Fruit fly (Drosophila melanogaster) whole organism, embryonic: ENCODE results near the gene CG10226.

Experiments used
- Ada2b ChIP-seq: fragments of 200-800 bp; sonication (Bioruptor generic); IDR thresholded peaks from 2 replicates; pipeline ENCODE4 v1.3.6; 2022; ENCODE audit warnings: missing biosample characterization, missing genetic modification characterization
- Atf-2 ChIP-seq: fragments of 200-800 bp; sonication (Bioruptor generic); optimal IDR thresholded peaks from 2 replicates; lab custom pipeline; 2016; ENCODE audit warnings: missing biosample characterization, missing genetic modification characterization
- Bdp1 ChIP-seq: fragments of 200-800 bp; sonication (Bioruptor generic); optimal IDR thresholded peaks from 3 replicates; lab custom pipeline; 2016; ENCODE audit warnings: missing biosample characterization, missing genetic modification characterization
- Blimp-1 ChIP-seq: fragments of 200-800 bp; sonication (Bioruptor generic); optimal IDR thresholded peaks from 3 replicates; lab custom pipeline; 2018; ENCODE audit warnings: missing biosample characterization, missing genetic modification characterization, mild to moderate bottlenecking, moderate library complexity, missing genetic modification reagents
- CG10209 ChIP-seq: fragments of 200-800 bp; sonication (Bioruptor generic); optimal IDR thresholded peaks from 3 replicates; lab custom pipeline; 2017; ENCODE audit warnings: missing biosample characterization, mild to moderate bottlenecking, missing genetic modification characterization, missing genetic modification reagents
- CG10462 ChIP-seq: fragments of 200-800 bp; sonication (Bioruptor generic); optimal IDR thresholded peaks from 2 replicates; lab custom pipeline; 2016; ENCODE audit warnings: missing biosample characterization, missing genetic modification characterization
- CG10565 ChIP-seq: fragments of 200-800 bp; sonication (Bioruptor generic); optimal IDR thresholded peaks from 3 replicates; lab custom pipeline; 2016; ENCODE audit warnings: missing biosample characterization, mild to moderate bottlenecking, missing genetic modification characterization
- CG11247 ChIP-seq: fragments of 200-800 bp; sonication (Bioruptor generic); IDR thresholded peaks from 2 replicates; pipeline ENCODE4 v1.3.6; 2022; ENCODE audit warnings: missing biosample characterization, missing genetic modification characterization
- CG12391 ChIP-seq: fragments of 200-800 bp; sonication (Bioruptor generic); optimal IDR thresholded peaks from 3 replicates; lab custom pipeline; 2018; ENCODE audit warnings: missing biosample characterization, mild to moderate bottlenecking, missing genetic modification characterization, moderate library complexity
- CG12659 ChIP-seq: fragments of 200-800 bp; sonication (Bioruptor generic); optimal IDR thresholded peaks from 3 replicates; lab custom pipeline; 2017; ENCODE audit warnings: mild to moderate bottlenecking, missing biosample characterization, missing genetic modification reagents, missing genetic modification characterization
- CG13624 ChIP-seq: fragments of 200-800 bp; sonication (Bioruptor generic); optimal IDR thresholded peaks from 2 replicates; lab custom pipeline; 2016; ENCODE audit warnings: missing biosample characterization, missing genetic modification characterization
- CG15011 ChIP-seq: fragments of 200-800 bp; sonication (Bioruptor generic); optimal IDR thresholded peaks from 3 replicates; lab custom pipeline; 2018; ENCODE audit warnings: missing biosample characterization, mild to moderate bottlenecking, missing genetic modification characterization
- CG16863 ChIP-seq: fragments of 200-800 bp; sonication (Bioruptor generic); optimal IDR thresholded peaks from 3 replicates; lab custom pipeline; 2016; ENCODE audit warnings: missing biosample characterization, missing genetic modification characterization
- CG17186 ChIP-seq: fragments of 200-800 bp; sonication (Bioruptor generic); optimal IDR thresholded peaks from 3 replicates; lab custom pipeline; 2017; ENCODE audit warnings: missing biosample characterization, missing genetic modification reagents, missing genetic modification characterization
- CG17912 ChIP-seq: fragments of 200-800 bp; sonication (Bioruptor generic); optimal IDR thresholded peaks from 2 replicates; lab custom pipeline; 2018; ENCODE audit warnings: missing biosample characterization, mild to moderate bottlenecking, missing genetic modification characterization
- CG1832 ChIP-seq: fragments of 200-800 bp; sonication (Bioruptor generic); optimal IDR thresholded peaks from 2 replicates; lab custom pipeline; 2017; ENCODE audit warnings: missing biosample characterization, mild to moderate bottlenecking, missing genetic modification characterization, inconsistent platforms
- CG18619 ChIP-seq: fragments of 200-800 bp; sonication (Bioruptor generic); optimal IDR thresholded peaks from 3 replicates; lab custom pipeline; 2017; ENCODE audit warnings: missing biosample characterization, mild to moderate bottlenecking, missing genetic modification characterization
- CG2199 ChIP-seq: fragments of 200-800 bp; sonication (Bioruptor generic); IDR thresholded peaks from 3 replicates; pipeline ENCODE4 v1.3.6; 2022; ENCODE audit warnings: missing biosample characterization, missing genetic modification characterization
- CG2712 ChIP-seq: fragments of 200-800 bp; optimal IDR thresholded peaks from 3 replicates; lab custom pipeline; 2019; ENCODE audit warnings: missing biosample characterization, mild to moderate bottlenecking, missing genetic modification characterization, moderate library complexity
- CG30403 ChIP-seq: fragments of 200-800 bp; sonication (Bioruptor generic); optimal IDR thresholded peaks from 3 replicates; lab custom pipeline; 2016; ENCODE audit warnings: missing biosample characterization, missing genetic modification characterization
- CG4707 ChIP-seq: fragments of 200-800 bp; sonication (Bioruptor generic); optimal IDR thresholded peaks from 2 replicates; lab custom pipeline; 2018; ENCODE audit warnings: missing biosample characterization, mild to moderate bottlenecking, missing genetic modification characterization, moderate library complexity
- CG4854 ChIP-seq: fragments of 200-800 bp; sonication (Bioruptor generic); optimal IDR thresholded peaks from 2 replicates; lab custom pipeline; 2016; ENCODE audit warnings: missing biosample characterization, missing genetic modification characterization, inconsistent platforms
- CG6654 ChIP-seq: fragments of 200-800 bp; sonication (Bioruptor generic); optimal IDR thresholded peaks from 2 replicates; lab custom pipeline; 2017; ENCODE audit warnings: missing biosample characterization, mild to moderate bottlenecking, missing genetic modification characterization
- CG6791 ChIP-seq: fragments of 200-800 bp; sonication (Bioruptor generic); IDR thresholded peaks from 3 replicates; pipeline ENCODE4 v1.3.6; 2022; ENCODE audit warnings: missing biosample characterization, missing genetic modification characterization; ENCODE audit not compliant: partially characterized antibody
- CG7745 ChIP-seq: fragments of 200-800 bp; sonication (Bioruptor generic); optimal IDR thresholded peaks from 2 replicates; lab custom pipeline; 2018; ENCODE audit warnings: missing biosample characterization, mild to moderate bottlenecking, missing genetic modification characterization, moderate library complexity
- CG8388 ChIP-seq: fragments of 200-800 bp; sonication (Bioruptor generic); optimal IDR thresholded peaks from 2 replicates; lab custom pipeline; 2019; ENCODE audit warnings: missing biosample characterization, mild to moderate bottlenecking, missing genetic modification characterization, moderate library complexity
- CG9876 ChIP-seq: fragments of 200-800 bp; sonication (Bioruptor generic); optimal IDR thresholded peaks from 2 replicates; lab custom pipeline; 2016; ENCODE audit warnings: missing biosample characterization, missing genetic modification characterization
- CrebB ChIP-seq: fragments of 200-800 bp; sonication (Bioruptor generic); optimal IDR thresholded peaks from 3 replicates; lab custom pipeline; 2018; ENCODE audit warnings: missing biosample characterization, mild to moderate bottlenecking, missing genetic modification characterization
- Dek ChIP-seq: fragments of 200-800 bp; sonication (Bioruptor generic); optimal IDR thresholded peaks from 3 replicates; lab custom pipeline; 2019; ENCODE audit warnings: missing biosample characterization, mild to moderate bottlenecking, missing genetic modification characterization, moderate library complexity
- Dll ChIP-seq: fragments of 200-800 bp; sonication (Bioruptor generic); IDR thresholded peaks from 4 replicates; pipeline ENCODE4 v1.3.6; 2022; ENCODE audit warnings: missing biosample characterization, missing genetic modification characterization; ENCODE audit not compliant: partially characterized antibody
- E2f1 ChIP-seq: fragments of 200-800 bp; sonication (Bioruptor generic); IDR thresholded peaks from 2 replicates; pipeline ENCODE4 v1.3.6; 2022; ENCODE audit warnings: missing biosample characterization, missing genetic modification characterization
- E2f2 ChIP-seq: fragments of 200-800 bp; sonication (Bioruptor generic); IDR thresholded peaks from 2 replicates; pipeline ENCODE4 v1.3.6; 2022; ENCODE audit warnings: missing biosample characterization, missing genetic modification characterization
- Ets65A ChIP-seq: fragments of 200-800 bp; sonication (Bioruptor generic); peaks from one replicate; lab custom pipeline; 2016; ENCODE audit warnings: missing biosample characterization, missing genetic modification characterization
- HmgZ ChIP-seq: fragments of 200-800 bp; sonication (Bioruptor generic); optimal IDR thresholded peaks from 2 replicates; lab custom pipeline; 2018; ENCODE audit warnings: missing biosample characterization, mild to moderate bottlenecking, missing genetic modification characterization
- Lim3 ChIP-seq: fragments of 200-800 bp; sonication (Bioruptor generic); IDR thresholded peaks from 2 replicates; pipeline ENCODE4 v1.3.6; 2022; ENCODE audit warnings: missing biosample characterization, missing genetic modification characterization
- Nf-YB ChIP-seq: fragments of 200-800 bp; sonication (Bioruptor generic); optimal IDR thresholded peaks from 3 replicates; lab custom pipeline; 2019; ENCODE audit warnings: missing biosample characterization, mild to moderate bottlenecking, missing genetic modification characterization, moderate library complexity
- Sry-β ChIP-seq: fragments of 200-800 bp; sonication (Bioruptor generic); optimal IDR thresholded peaks from 2 replicates; lab custom pipeline; 2018; ENCODE audit warnings: missing biosample characterization, mild to moderate bottlenecking, missing genetic modification characterization, moderate library complexity
- Ssrp ChIP-seq: fragments of 200-800 bp; sonication (Bioruptor generic); optimal IDR thresholded peaks from 2 replicates; lab custom pipeline; 2018; ENCODE audit warnings: missing biosample characterization, mild to moderate bottlenecking, missing genetic modification characterization, moderate library complexity
- al ChIP-seq: fragments of 200-800 bp; sonication (Bioruptor generic); IDR thresholded peaks from 2 replicates; pipeline ENCODE4 v1.3.6; 2022; ENCODE audit warnings: missing biosample characterization, missing genetic modification characterization
- ase ChIP-seq: fragments of 200-800 bp; sonication (Bioruptor generic); IDR thresholded peaks from 3 replicates; pipeline ENCODE4 v1.3.6; 2022; ENCODE audit warnings: missing biosample characterization, missing genetic modification characterization
- br ChIP-seq: fragments of >200 bp; optimal IDR thresholded peaks from 2 replicates; lab custom pipeline; 2017
- btn ChIP-seq: fragments of 200-800 bp; sonication (Bioruptor generic); optimal IDR thresholded peaks from 2 replicates; lab custom pipeline; 2016; ENCODE audit warnings: missing biosample characterization, missing genetic modification characterization
- chinmo ChIP-seq: fragments of 200-800 bp; sonication (Bioruptor generic); IDR thresholded peaks from 4 replicates; pipeline ENCODE4 v1.3.6; 2022; ENCODE audit warnings: missing biosample characterization, missing genetic modification characterization; ENCODE audit not compliant: partially characterized antibody
- hbn ChIP-seq: fragments of 200-800 bp; sonication (Bioruptor generic); IDR thresholded peaks from 2 replicates; pipeline ENCODE4 v1.3.6; 2022; ENCODE audit warnings: missing biosample characterization, missing genetic modification characterization; ENCODE audit not compliant: partially characterized antibody
- knrl ChIP-seq: fragments of 200-800 bp; sonication (Bioruptor generic); IDR thresholded peaks from 3 replicates; pipeline ENCODE4 v1.3.6; 2022; ENCODE audit warnings: missing biosample characterization, missing genetic modification characterization; ENCODE audit not compliant: partially characterized antibody
- prd ChIP-seq, 3 experiments: fragments of >200 bp in 2 of 3; fragments of 200-800 bp in 1 of 3; sonication (Bioruptor generic) in 1 of 3; optimal IDR thresholded peaks in 2 of 3; IDR thresholded peaks in 1 of 3; 2 replicates in 2 of 3; 3 replicates in 1 of 3; pipeline versions ENCODE4 v1.3.6 to Lab custom; 2017 to 2022; ENCODE audit warnings: missing biosample characterization in 1 of 3, missing genetic modification characterization in 1 of 3
- pzg ChIP-seq: fragments of 200-800 bp; sonication (Bioruptor generic); optimal IDR thresholded peaks from 3 replicates; lab custom pipeline; 2018; ENCODE audit warnings: missing biosample characterization, mild to moderate bottlenecking, missing genetic modification characterization, moderate library complexity
- tx ChIP-seq: fragments of 200-800 bp; sonication (Bioruptor generic); optimal IDR thresholded peaks from 2 replicates; lab custom pipeline; 2016; ENCODE audit warnings: missing biosample characterization, missing genetic modification characterization
- zen2 ChIP-seq: fragments of 200-800 bp; sonication (Bioruptor generic); IDR thresholded peaks from 3 replicates; pipeline ENCODE4 v1.3.6; 2022; ENCODE audit warnings: missing biosample characterization, missing genetic modification characterization; ENCODE audit not compliant: partially characterized antibody
- zfh2 ChIP-seq: fragments of 200-800 bp; sonication (Bioruptor generic); optimal IDR thresholded peaks from 2 replicates; lab custom pipeline; 2016; ENCODE audit warnings: missing biosample characterization, missing genetic modification characterization

The CG10226 gene

dm6 chr3L:6217212-6217611 is 22.7 kb downstream of the CG10226 start (continued):
- TF ChIP-seq CG16863 (GFP tag; lab: Kevin White, UChicago) (peak; percentile 53), br (lab: Kevin White, UChicago) (no peak), prd (optimal IDR thresholded peaks at IDR 0.05; lab: Kevin White, UChicago) (no peak), prd (GFP tag; IDR thresholded peaks at IDR 0.05; lab: Robert Waterston, UW) (peak; percentile 64; the same call in 2 of the 3 replicates), CG4707 (peak; percentile 45), CrebB (tag; lab: Kevin White, UChicago) (no peak), CG30403 (GFP tag; lab: Kevin White, UChicago) (peak; percentile 75), al (GFP tag; lab: Robert Waterston, UW) (no peak), Bdp1 (no peak), CG2712 (tag; lab: Kevin White, UChicago) (peak; percentile 92), CG2199 (GFP tag; lab: Robert Waterston, UW) (no peak), zen2 (GFP tag; lab: Robert Waterston, UW) (no peak), Ssrp (tag; lab: Kevin White, UChicago) (peak; percentile 83), Ets65A (GFP tag; lab: Kevin White, UChicago) (peak; percentile 51), CG11247 (no peak; the same call in 1 of the 2 replicates), tx (GFP tag; lab: Kevin White, UChicago) (no peak), HmgZ (tag; lab: Kevin White, UChicago) (peak; percentile 22), CG15011 (GFP tag; lab: Kevin White, UChicago) (peak; percentile 8), CG18619 (peak; percentile 27), E2f1 (GFP tag; lab: Robert Waterston, UW) (peak; percentile 73), CG4854 (GFP tag; lab: Kevin White, UChicago) (peak; percentile 2), CG9876 (GFP tag; lab: Kevin White, UChicago) (no peak), Dll (GFP tag; lab: Robert Waterston, UW) (no peak), CG17186 (no peak), Ada2b (GFP tag; lab: Robert Waterston, UW) (peak; percentile 39; the same call in 1 of the 2 replicates), CG12391 (peak; percentile 89), Lim3 (no peak), CG8388 (peak; percentile 88), CG13624 (GFP tag; lab: Kevin White, UChicago) (no peak), ase (GFP tag; lab: Robert Waterston, UW) (0 out of 3 replicates have a peak, but pooled peaks have one; percentile 29), Atf-2 (GFP tag; lab: Kevin White, UChicago) (peak; percentile 67), CG6791 (no peak), Nf-YB (GFP tag; lab: Kevin White, UChicago) (peak; percentile 41), knrl (no peak), CG17912 (GFP tag; lab: Kevin White, UChicago) (no peak), CG1832 (GFP tag; lab: Kevin White, UChicago) (no peak), CG12659 (GFP tag; lab: Kevin White, UChicago) (peak; percentile 41), CG10462 (GFP tag; lab: Kevin White, UChicago) (peak; percentile 24), CG10209 (peak; percentile 13), zfh2 (GFP tag; lab: Kevin White, UChicago) (no peak), Sry-β (GFP tag; lab: Kevin White, UChicago) (no peak), E2f2 (GFP tag; lab: Robert Waterston, UW) (peak; percentile 32; the same call in 1 of the 2 replicates), Dek (tag; lab: Kevin White, UChicago) (peak; percentile 15), hbn (GFP tag; lab: Robert Waterston, UW) (no peak), Blimp-1 (GFP tag; lab: Kevin White, UChicago) (peak; percentile 80), CG10565 (GFP tag; lab: Kevin White, UChicago) (no peak), pzg (no peak), btn (GFP tag; lab: Kevin White, UChicago) (peak; percentile 2), CG6654 (GFP tag; lab: Kevin White, UChicago) (no peak), CG7745 (tag; lab: Kevin White, UChicago) (no peak), chinmo (GFP tag; lab: Robert Waterston, UW) (no peak)
